Worm (Caenorhabditis elegans) whole organism, L2 larva: Measurements from ENCODE around the gene srh-243.

Experiments used
- aly-2 ChIP-seq: fragments of 150-350 bp; optimal IDR thresholded peaks from 2 replicates; lab custom pipeline; 2014; ENCODE audit warnings: missing biosample characterization, missing genetic modification characterization
- ama-1 ChIP-seq: fragments of 150-350 bp; optimal IDR thresholded peaks from 2 replicates; lab custom pipeline; 2018; ENCODE audit warnings: inconsistent platforms
- nhr-11 ChIP-seq: fragments of 150-350 bp; optimal IDR thresholded peaks from 2 replicates; lab custom pipeline; 2014; ENCODE audit warnings: missing biosample characterization, missing genetic modification characterization

- no peak for TF ChIP-seq ama-1
- TF ChIP-seq aly-2 (tag; lab: Kevin White, UChicago) = no peak
- no peak for TF ChIP-seq nhr-11 (tag; lab: Kevin White, UChicago)
Observed at ce11 chrV:2879801-2880200, 9.6 kb downstream of the srh-243 start, which contains the start of gene str-39.
